Worm (Caenorhabditis elegans): ENCODE data around the gene F28C1.1.

Gene F28C1.1

DNA sequence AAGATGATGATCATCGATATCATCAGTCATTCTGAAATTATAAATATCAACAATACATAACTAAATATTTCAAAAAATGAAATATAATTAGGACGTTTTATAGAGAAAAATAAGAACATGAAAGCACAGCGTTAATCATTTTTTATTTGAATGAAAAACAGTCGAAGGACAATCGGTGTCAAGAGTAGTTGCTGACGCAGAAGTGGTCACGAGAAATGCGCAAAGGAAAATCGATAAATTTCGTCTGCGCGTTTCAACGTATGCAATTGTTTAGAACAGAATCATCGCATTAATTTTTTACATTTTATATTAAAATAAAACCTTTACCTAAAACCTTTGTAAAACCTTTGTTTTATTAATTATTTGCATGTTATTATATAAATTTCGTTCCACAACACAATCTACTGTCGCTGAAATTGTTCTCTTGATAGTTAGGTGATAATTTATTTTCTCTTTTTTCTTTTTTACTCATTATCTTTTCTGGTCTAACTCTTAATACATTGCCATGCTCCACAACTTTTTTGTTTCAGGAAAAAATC is 47.2 kb downstream of the F28C1.1 start, which contains the start of the genes W04D2.4 and rbm-25 (continued):
- TF ChIP-seq ceh-27 (GFP tag; optimal IDR thresholded peaks at IDR 0.05) (no peak), zim-3 (tag; optimal IDR thresholded peaks at IDR 0.05) (no peak), nhr-80 (tag; optimal IDR thresholded peaks at IDR 0.05) (no peak), tlf-1 (GFP tag; optimal IDR thresholded peaks at IDR 0.05) (no peak), rpc-1 (optimal IDR thresholded peaks at IDR 0.05) (no peak), rpc-1 (tag; optimal IDR thresholded peaks at IDR 0.05) (no peak), lin-40 (tag; optimal IDR thresholded peaks at IDR 0.05) (peak; percentile 83), B0035.1 (tag; optimal IDR thresholded peaks at IDR 0.05) (no peak), lsy-27 (tag; optimal IDR thresholded peaks at IDR 0.05; ENCODE audit: borderline replicate concordance, insufficient read depth) (no peak), Y67H2A.10 (GFP tag; conservative IDR thresholded peaks at IDR 0.05) (no peak), snpc-3.4 (tag; optimal IDR thresholded peaks at IDR 0.05) (no peak), lsl-1 (GFP tag; optimal IDR thresholded peaks at IDR 0.05) (peak; percentile 1), F10E7.11 (tag; optimal IDR thresholded peaks at IDR 0.05) (no peak), C17E4.6 (GFP tag; IDR thresholded peaks at IDR 0.05) (no peak), mel-28 (tag; optimal IDR thresholded peaks at IDR 0.05; ENCODE audit: borderline replicate concordance) (no peak), dpl-1 (GFP tag; optimal IDR thresholded peaks at IDR 0.05) (no peak), chd-7 (tag; optimal IDR thresholded peaks at IDR 0.05) (no peak), F49E8.2 (tag; optimal IDR thresholded peaks at IDR 0.05; ENCODE audit: insufficient read depth) (no peak), Y56A3A.18 (GFP tag; IDR thresholded peaks at IDR 0.05) (no peak), snpc-4 (GFP tag; optimal IDR thresholded peaks at IDR 0.05) (peak; percentile 1), snpc-4 (tag; optimal IDR thresholded peaks at IDR 0.05) (peak in 3 of 4 experiments; percentile 80 to 81 (median 80)), athp-1 (tag; optimal IDR thresholded peaks at IDR 0.05) (no peak), madf-3 (GFP tag; IDR thresholded peaks at IDR 0.05) (no peak), ztf-28 (GFP tag; IDR thresholded peaks at IDR 0.05) (no peak), tbp1 (GFP tag; optimal IDR thresholded peaks at IDR 0.05) (peak; percentile 24), atf-7 (tag; optimal IDR thresholded peaks at IDR 0.05) (no peak), aptf-2 (GFP tag; conservative IDR thresholded peaks at IDR 0.05) (no peak), fkh-3 (tag; optimal IDR thresholded peaks at IDR 0.05) (no peak), madf-8 (GFP tag; conservative IDR thresholded peaks at IDR 0.05) (no peak), Y95B8A.8 (GFP tag; IDR thresholded peaks at IDR 0.05) (no peak), K11D2.4 (GFP tag; IDR thresholded peaks at IDR 0.05) (no peak), sptf-2 (GFP tag; optimal IDR thresholded peaks at IDR 0.05) (no peak), mcd-1 (GFP tag; IDR thresholded peaks at IDR 0.05) (peak; percentile 71), lag-1 (GFP tag; IDR thresholded peaks at IDR 0.05) (no peak), ztf-18 (tag; optimal IDR thresholded peaks at IDR 0.05) (peak; percentile 94), ztf-26 (tag; optimal IDR thresholded peaks at IDR 0.05) (no peak), hsf-1 (GFP tag; IDR thresholded peaks at IDR 0.05) (no peak), ekl-4 (GFP tag; IDR thresholded peaks at IDR 0.05) (no peak), K12H6.12 (tag; optimal IDR thresholded peaks at IDR 0.05) (no peak), F52B5.7 (tag; optimal IDR thresholded peaks at IDR 0.05) (no peak), egl-18 (GFP tag; IDR thresholded peaks at IDR 0.05) (no peak), lin-54 (GFP tag; optimal IDR thresholded peaks at IDR 0.05) (peak; percentile 38), die-1 (tag; optimal IDR thresholded peaks at IDR 0.05) (no peak), gei-17 (GFP tag; optimal IDR thresholded peaks at IDR 0.05) (no peak), hlh-26 (GFP tag; conservative IDR thresholded peaks at IDR 0.05) (no peak), attf-5 (GFP tag; optimal IDR thresholded peaks at IDR 0.05) (peak; percentile 52), snpc-1.1 (tag; optimal IDR thresholded peaks at IDR 0.05; ENCODE audit: insufficient read depth) (no peak), ama-1 (optimal IDR thresholded peaks at IDR 0.05) (no peak), ama-1 (GFP tag; optimal IDR thresholded peaks at IDR 0.05) (no peak), let-526 (GFP tag; IDR thresholded peaks at IDR 0.05) (no peak)
